Worm (Caenorhabditis elegans) whole organism, L2 larva: ENCODE measurements around the gene dsl-5.
A peak's percentile ranks its signal among the peaks of the same experiment; 100 is the strongest.

Source experiments
- C34F6.9 ChIP-seq: fragments of 150-350 bp; optimal IDR thresholded peaks from 2 replicates; lab custom pipeline; 2014; ENCODE audit warnings: missing biosample characterization, missing genetic modification characterization
- F13H6.1 ChIP-seq: sonication (generic microtip); optimal IDR thresholded peaks from 2 replicates; lab custom pipeline; 2016; ENCODE audit warnings: missing genetic modification characterization, missing compliant biosample characterization
- ZK546.5 ChIP-seq: sonication (generic microtip); optimal IDR thresholded peaks from 2 replicates; lab custom pipeline; 2017; ENCODE audit warnings: missing biosample characterization, missing genetic modification characterization
- alr-1 ChIP-seq: fragments of 150-350 bp; optimal IDR thresholded peaks from 2 replicates; lab custom pipeline; 2014; ENCODE audit warnings: missing biosample characterization, missing genetic modification characterization
- ama-1 ChIP-seq: fragments of 150-350 bp; optimal IDR thresholded peaks from 2 replicates; lab custom pipeline; 2018; ENCODE audit warnings: inconsistent platforms
- blmp-1 ChIP-seq: sonication (generic microtip); optimal IDR thresholded peaks from 2 replicates; lab custom pipeline; 2017; ENCODE audit warnings: missing genetic modification characterization, mild to moderate bottlenecking, missing compliant biosample characterization, antibody characterized with exemption, moderate library complexity; ENCODE audit not compliant: insufficient read depth
- ceh-16 ChIP-seq: fragments of 150-350 bp; optimal IDR thresholded peaks from 2 replicates; lab custom pipeline; 2014; ENCODE audit warnings: missing biosample characterization, missing genetic modification characterization
- ceh-82 ChIP-seq: fragments of 150-350 bp; optimal IDR thresholded peaks from 2 replicates; lab custom pipeline; 2014; ENCODE audit warnings: missing biosample characterization, missing genetic modification characterization
- crh-2 ChIP-seq: sonication (generic microtip); optimal IDR thresholded peaks from 2 replicates; lab custom pipeline; 2017; ENCODE audit warnings: missing biosample characterization, missing genetic modification characterization
- egl-27 ChIP-seq: sonication (generic microtip); optimal IDR thresholded peaks from 3 replicates; lab custom pipeline; 2017; ENCODE audit warnings: missing biosample characterization, missing genetic modification reagents, missing genetic modification characterization
- elt-3 ChIP-seq: sonication (generic microtip); optimal IDR thresholded peaks from 2 replicates; lab custom pipeline; 2017; ENCODE audit warnings: missing biosample characterization, missing genetic modification characterization
- fos-1 ChIP-seq: fragments of 150-350 bp; optimal IDR thresholded peaks from 2 replicates; lab custom pipeline; 2014; ENCODE audit warnings: missing biosample characterization, missing genetic modification characterization
- gmeb-1 ChIP-seq: fragments of 150-350 bp; optimal IDR thresholded peaks from 2 replicates; lab custom pipeline; 2014; ENCODE audit warnings: missing biosample characterization, missing genetic modification characterization
- lin-11 ChIP-seq: fragments of 150-350 bp; sonication (generic microtip); optimal IDR thresholded peaks from 2 replicates; lab custom pipeline; 2014; ENCODE audit warnings: missing biosample characterization, missing genetic modification characterization, inconsistent platforms, mixed read lengths
- lin-13 ChIP-seq: fragments of 150-350 bp; optimal IDR thresholded peaks from 2 replicates; lab custom pipeline; 2014; ENCODE audit warnings: missing biosample characterization, missing genetic modification reagents, missing genetic modification characterization
- lsy-2 ChIP-seq, 2 experiments: fragments of 150-350 bp in 1 of 2; sonication (generic microtip) in 1 of 2; optimal IDR thresholded peaks; 2 replicates each; lab custom pipeline; 2014 to 2017; ENCODE audit warnings: missing biosample characterization in 2 of 2, missing genetic modification characterization in 2 of 2
- mab-5 ChIP-seq: fragments of 150-350 bp; optimal IDR thresholded peaks from 2 replicates; lab custom pipeline; 2014; ENCODE audit warnings: missing biosample characterization, missing genetic modification characterization
- mdl-1 ChIP-seq, 2 experiments: fragments of 150-350 bp in 1 of 2; sonication (generic microtip) in 1 of 2; optimal IDR thresholded peaks; 2 replicates each; lab custom pipeline; 2017; ENCODE audit warnings: missing biosample characterization in 2 of 2, missing genetic modification characterization in 2 of 2
- nhr-10 ChIP-seq: sonication (generic microtip); optimal IDR thresholded peaks from 2 replicates; lab custom pipeline; 2017; ENCODE audit warnings: missing biosample characterization, missing genetic modification characterization
- nhr-11 ChIP-seq: fragments of 150-350 bp; optimal IDR thresholded peaks from 2 replicates; lab custom pipeline; 2014; ENCODE audit warnings: missing biosample characterization, missing genetic modification characterization
- nhr-12 ChIP-seq: fragments of 150-350 bp; optimal IDR thresholded peaks from 2 replicates; lab custom pipeline; 2014; ENCODE audit warnings: missing biosample characterization, missing genetic modification characterization
- nhr-129 ChIP-seq: fragments of 150-350 bp; optimal IDR thresholded peaks from 2 replicates; lab custom pipeline; 2014; ENCODE audit warnings: missing biosample characterization, missing genetic modification characterization
- nhr-21 ChIP-seq: fragments of 150-350 bp; optimal IDR thresholded peaks from 2 replicates; lab custom pipeline; 2014; ENCODE audit warnings: missing biosample characterization, missing genetic modification characterization
- nhr-23 ChIP-seq: fragments of 150-350 bp; optimal IDR thresholded peaks from 2 replicates; lab custom pipeline; 2014; ENCODE audit warnings: missing biosample characterization, missing genetic modification reagents, missing genetic modification characterization
- nhr-237 ChIP-seq: fragments of 150-350 bp; optimal IDR thresholded peaks from 2 replicates; lab custom pipeline; 2014; ENCODE audit warnings: missing biosample characterization, missing genetic modification characterization
- nhr-25 ChIP-seq: fragments of 150-350 bp; sonication (generic microtip); optimal IDR thresholded peaks from 3 replicates; lab custom pipeline; 2014; ENCODE audit warnings: missing biosample characterization, missing genetic modification characterization
- nhr-6 ChIP-seq: fragments of 150-350 bp; optimal IDR thresholded peaks from 2 replicates; lab custom pipeline; 2014; ENCODE audit warnings: missing biosample characterization, missing genetic modification characterization
- nhr-77 ChIP-seq: fragments of 150-350 bp; optimal IDR thresholded peaks from 2 replicates; lab custom pipeline; 2014; ENCODE audit warnings: missing biosample characterization, missing genetic modification characterization
- peb-1 ChIP-seq: fragments of 150-350 bp; optimal IDR thresholded peaks from 2 replicates; lab custom pipeline; 2014; ENCODE audit warnings: missing biosample characterization, missing genetic modification characterization
- sem-4 ChIP-seq: fragments of 150-350 bp; optimal IDR thresholded peaks from 2 replicates; lab custom pipeline; 2014; ENCODE audit warnings: missing biosample characterization, missing genetic modification reagents, missing genetic modification characterization
- skn-1 ChIP-seq: sonication (generic microtip); optimal IDR thresholded peaks from 2 replicates; lab custom pipeline; 2017; ENCODE audit warnings: missing biosample characterization, missing genetic modification characterization
- sma-3 ChIP-seq: sonication (generic microtip); optimal IDR thresholded peaks from 2 replicates; lab custom pipeline; 2016; ENCODE audit warnings: missing genetic modification reagents, missing genetic modification characterization, missing compliant biosample characterization
- sma-9 ChIP-seq, 2 experiments: fragments of 150-350 bp in 1 of 2; sonication (generic microtip) in 1 of 2; optimal IDR thresholded peaks; 2 replicates each; lab custom pipeline; 2014 to 2016; ENCODE audit warnings: missing genetic modification characterization in 2 of 2, mild to moderate bottlenecking in 1 of 2, missing biosample characterization in 1 of 2, missing compliant biosample characterization in 1 of 2, missing genetic modification reagents in 1 of 2, moderate library complexity in 1 of 2
- snpc-4 ChIP-seq: fragments of 150-350 bp; optimal IDR thresholded peaks from 2 replicates; lab custom pipeline; 2014; ENCODE audit warnings: missing biosample characterization, missing genetic modification characterization
- unc-39 ChIP-seq: fragments of 150-350 bp; optimal IDR thresholded peaks from 2 replicates; lab custom pipeline; 2014; ENCODE audit warnings: missing biosample characterization, missing genetic modification characterization
- unc-55 ChIP-seq: fragments of 150-350 bp; sonication (generic microtip); optimal IDR thresholded peaks from 3 replicates; lab custom pipeline; 2014; ENCODE audit warnings: missing biosample characterization, missing genetic modification reagents, missing genetic modification characterization
- unc-62 ChIP-seq: fragments of 150-350 bp; optimal IDR thresholded peaks from 2 replicates; lab custom pipeline; 2014; ENCODE audit warnings: missing biosample characterization, missing genetic modification reagents, missing genetic modification characterization
- zag-1 ChIP-seq: fragments of 150-350 bp; optimal IDR thresholded peaks from 2 replicates; lab custom pipeline; 2014; ENCODE audit warnings: missing biosample characterization, missing genetic modification characterization
- ztf-1 ChIP-seq: fragments of 200-800 bp; sonication (Bioruptor generic); conservative IDR thresholded peaks from 2 replicates; pipeline ENCODE4 v1.3.6; 2022; ENCODE audit warnings: missing genetic modification characterization, missing compliant biosample characterization
- ztf-11 ChIP-seq: sonication (generic microtip); optimal IDR thresholded peaks from 2 replicates; lab custom pipeline; 2017; ENCODE audit warnings: missing biosample characterization, missing genetic modification characterization
- ztf-4 ChIP-seq: fragments of 150-350 bp; optimal IDR thresholded peaks from 2 replicates; lab custom pipeline; 2014; ENCODE audit warnings: missing biosample characterization, missing genetic modification characterization

Gene dsl-5

ce11 chrIV:11604909-11605308, 15.9 kb downstream of the dsl-5 start, which contains the start of the genes ragc-1 and Y24F12A.1:
TSS of gene ragc-1 (minus strand) at chrIV:11604933.
TSS of gene Y24F12A.1 (plus strand) at chrIV:11605254.
- TF ChIP-seq fos-1 (tag; lab: Kevin White, UChicago) (peak; percentile 13), sma-3 (peak; percentile 55), lin-13 (GFP tag; lab: Kevin White, UChicago) (peak; percentile 27), lsy-2 (tag; optimal IDR thresholded peaks at IDR 0.05; lab: Kevin White, UChicago) (peak in 1 of 2 experiments; percentile 72), crh-2 (tag; lab: Kevin White, UChicago) (peak; percentile 50), gmeb-1 (tag; lab: Kevin White, UChicago) (peak; percentile 40), nhr-129 (tag; lab: Kevin White, UChicago) (peak; percentile 69), unc-39 (tag; lab: Kevin White, UChicago) (no peak), snpc-4 (tag; lab: Kevin White, UChicago) (peak; percentile 18), F13H6.1 (tag; lab: Kevin White, UChicago) (peak; percentile 29), blmp-1 (peak; percentile 31), zag-1 (tag; lab: Kevin White, UChicago) (no peak), unc-55 (GFP tag; lab: Kevin White, UChicago) (peak; percentile 68), lin-11 (no peak), nhr-25 (tag; lab: Kevin White, UChicago) (peak; percentile 51), nhr-77 (tag; lab: Kevin White, UChicago) (no peak), nhr-11 (tag; lab: Kevin White, UChicago) (no peak), ceh-82 (tag; lab: Kevin White, UChicago) (no peak), nhr-10 (tag; lab: Kevin White, UChicago) (no peak), C34F6.9 (tag; lab: Kevin White, UChicago) (peak; percentile 72), nhr-12 (tag; lab: Kevin White, UChicago) (no peak), ceh-16 (tag; lab: Kevin White, UChicago) (no peak), sma-9 (GFP tag; optimal IDR thresholded peaks at IDR 0.05; lab: Kevin White, UChicago) (peak; percentile 18), sma-9 (tag; optimal IDR thresholded peaks at IDR 0.05; lab: Kevin White, UChicago) (no peak), skn-1 (peak; percentile 30)

ce11 chrIV:11603265-11603840, 17.5 kb downstream of the dsl-5 start:
- TF ChIP-seq nhr-23 (tag; lab: Kevin White, UChicago) (no peak), sma-9 (GFP tag; optimal IDR thresholded peaks at IDR 0.05; lab: Kevin White, UChicago) (no peak), sma-9 (tag; optimal IDR thresholded peaks at IDR 0.05; lab: Kevin White, UChicago) (no peak), ama-1 (no peak), ZK546.5 (tag; lab: Kevin White, UChicago) (no peak), ztf-11 (tag; lab: Kevin White, UChicago) (no peak)

- TF ChIP-seq sma-9 (GFP tag; optimal IDR thresholded peaks at IDR 0.05; lab: Kevin White, UChicago) (no peak), sma-9 (tag; optimal IDR thresholded peaks at IDR 0.05; lab: Kevin White, UChicago) (no peak), nhr-237 (tag; lab: Kevin White, UChicago) (no peak), F13H6.1 (tag; lab: Kevin White, UChicago) (no peak), unc-39 (tag; lab: Kevin White, UChicago) (no peak)
- TF ChIP-seq, all 48 proteins: peak for 0
Measured at ce11 chrIV:11602498-11603068, 18.2 kb downstream of the dsl-5 start, which contains the start of gene rps-11. TSS of gene rps-11 (plus strand) at chrIV:11602641.

ce11 chrIV:11601721-11602405, 18.9 kb downstream of the dsl-5 start:
- TF ChIP-seq F13H6.1 (tag; lab: Kevin White, UChicago) (peak; percentile 40), C34F6.9 (tag; lab: Kevin White, UChicago) (peak; percentile 79), nhr-237 (tag; lab: Kevin White, UChicago) (no peak), nhr-23 (tag; lab: Kevin White, UChicago) (no peak), ama-1 (peak; percentile 39), unc-62 (no peak), nhr-21 (tag; lab: Kevin White, UChicago) (peak; percentile 4), ztf-1 (no peak), unc-55 (GFP tag; lab: Kevin White, UChicago) (peak; percentile 92), nhr-25 (tag; lab: Kevin White, UChicago) (peak; percentile 50), mdl-1 (tag; optimal IDR thresholded peaks at IDR 0.05; lab: Kevin White, UChicago) (no peak), nhr-6 (tag; lab: Kevin White, UChicago) (no peak), nhr-129 (tag; lab: Kevin White, UChicago) (peak; percentile 63), nhr-11 (tag; lab: Kevin White, UChicago) (no peak), nhr-12 (tag; lab: Kevin White, UChicago) (no peak), lin-11 (peak; percentile 81), sem-4 (tag; lab: Kevin White, UChicago) (no peak), nhr-77 (tag; lab: Kevin White, UChicago) (no peak), alr-1 (tag; lab: Kevin White, UChicago) (no peak), ceh-16 (tag; lab: Kevin White, UChicago) (no peak), lin-13 (GFP tag; lab: Kevin White, UChicago) (peak; percentile 65), ztf-4 (tag; lab: Kevin White, UChicago) (peak; percentile 32), fos-1 (tag; lab: Kevin White, UChicago) (peak; percentile 23), mab-5 (tag; lab: Kevin White, UChicago) (no peak), elt-3 (tag; lab: Kevin White, UChicago) (no peak), blmp-1 (peak; percentile 26), gmeb-1 (tag; lab: Kevin White, UChicago) (peak; percentile 75), peb-1 (tag; lab: Kevin White, UChicago) (no peak), egl-27 (tag; lab: Kevin White, UChicago) (no peak)
